Fruit fly (Drosophila melanogaster) whole organism, adult: ENCODE measurements around the gene CAH6.

Source experiments
- CG11617 ChIP-seq: fragments of 200-800 bp; sonication (Bioruptor generic); optimal IDR thresholded peaks from 2 replicates; lab custom pipeline; 2017; ENCODE audit warnings: mild to moderate bottlenecking, missing biosample characterization, missing genetic modification reagents, missing genetic modification characterization
- CG12768 ChIP-seq: fragments of 200-800 bp; sonication (Bioruptor generic); optimal IDR thresholded peaks from 2 replicates; lab custom pipeline; 2017; ENCODE audit warnings: missing biosample characterization, missing genetic modification characterization, mild to moderate bottlenecking, moderate library complexity, missing genetic modification reagents
- CG14711 ChIP-seq: fragments of 200-800 bp; sonication (Bioruptor generic); optimal IDR thresholded peaks from 2 replicates; lab custom pipeline; 2018; ENCODE audit warnings: missing biosample characterization, mild to moderate bottlenecking, missing genetic modification characterization, moderate library complexity
- CG1620 ChIP-seq: fragments of 200-800 bp; sonication (Bioruptor generic); optimal IDR thresholded peaks from 2 replicates; lab custom pipeline; 2016; ENCODE audit warnings: missing biosample characterization, missing genetic modification characterization
- CG33017 ChIP-seq: fragments of 200-800 bp; sonication (Bioruptor generic); optimal IDR thresholded peaks from 2 replicates; lab custom pipeline; 2018; ENCODE audit warnings: missing biosample characterization, mild to moderate bottlenecking, missing genetic modification characterization, moderate library complexity
- CG5204 ChIP-seq: fragments of 200-800 bp; sonication (Bioruptor generic); optimal IDR thresholded peaks from 2 replicates; lab custom pipeline; 2016; ENCODE audit warnings: missing biosample characterization, missing genetic modification characterization
- CG7045 ChIP-seq: fragments of 200-800 bp; sonication (Bioruptor generic); optimal IDR thresholded peaks from 2 replicates; lab custom pipeline; 2017; ENCODE audit warnings: missing biosample characterization, mild to moderate bottlenecking, missing genetic modification characterization
- CG7101 ChIP-seq: fragments of 200-800 bp; sonication (Bioruptor generic); optimal IDR thresholded peaks from 2 replicates; lab custom pipeline; 2018; ENCODE audit warnings: missing biosample characterization, mild to moderate bottlenecking, missing genetic modification characterization, moderate library complexity
- Clk ChIP-seq: fragments of 200-800 bp; sonication (Bioruptor generic); optimal IDR thresholded peaks from 2 replicates; lab custom pipeline; 2017; ENCODE audit warnings: missing biosample characterization, missing genetic modification characterization
- Crg-1 ChIP-seq: fragments of 200-800 bp; sonication (Bioruptor generic); optimal IDR thresholded peaks from 2 replicates; lab custom pipeline; 2016; ENCODE audit warnings: missing biosample characterization, missing genetic modification characterization
- Hr96 ChIP-seq: fragments of 200-800 bp; sonication (Bioruptor generic); optimal IDR thresholded peaks from 2 replicates; lab custom pipeline; 2016; ENCODE audit warnings: missing biosample characterization, missing genetic modification characterization
- bab1 ChIP-seq: fragments of 200-800 bp; sonication (Bioruptor generic); optimal IDR thresholded peaks from 3 replicates; lab custom pipeline; 2019; ENCODE audit warnings: missing biosample characterization, mild to moderate bottlenecking, missing genetic modification characterization, moderate library complexity
- cic ChIP-seq: fragments of 200-800 bp; sonication (Bioruptor generic); optimal IDR thresholded peaks from 2 replicates; lab custom pipeline; 2017; ENCODE audit warnings: missing biosample characterization, mild to moderate bottlenecking, missing genetic modification characterization, moderate library complexity
- cnc ChIP-seq, 2 experiments: fragments of >200 bp; optimal IDR thresholded peaks; 2 replicates each; lab custom pipeline; 2017
- kay ChIP-seq: fragments of 200-800 bp; sonication (Bioruptor generic); peaks from one replicate; lab custom pipeline; 2016; ENCODE audit warnings: missing biosample characterization, missing genetic modification characterization, borderline replicate concordance
- ovo ChIP-seq: fragments of 200-800 bp; sonication (Bioruptor generic); optimal IDR thresholded peaks from 2 replicates; lab custom pipeline; 2016; ENCODE audit warnings: missing biosample characterization, missing genetic modification characterization
- pad ChIP-seq: fragments of 200-800 bp; sonication (Bioruptor generic); optimal IDR thresholded peaks from 3 replicates; lab custom pipeline; 2017; ENCODE audit warnings: missing biosample characterization, missing genetic modification characterization, mild to moderate bottlenecking, moderate library complexity, missing genetic modification reagents
- tj ChIP-seq: fragments of 200-800 bp; sonication (Bioruptor generic); optimal IDR thresholded peaks from 3 replicates; lab custom pipeline; 2017; ENCODE audit warnings: missing biosample characterization, mild to moderate bottlenecking, missing genetic modification characterization, moderate library complexity
- toe ChIP-seq: fragments of 200-800 bp; sonication (Bioruptor generic); optimal IDR thresholded peaks from 2 replicates; lab custom pipeline; 2016; ENCODE audit warnings: missing biosample characterization, missing genetic modification characterization

CAH6 gene

DNA sequence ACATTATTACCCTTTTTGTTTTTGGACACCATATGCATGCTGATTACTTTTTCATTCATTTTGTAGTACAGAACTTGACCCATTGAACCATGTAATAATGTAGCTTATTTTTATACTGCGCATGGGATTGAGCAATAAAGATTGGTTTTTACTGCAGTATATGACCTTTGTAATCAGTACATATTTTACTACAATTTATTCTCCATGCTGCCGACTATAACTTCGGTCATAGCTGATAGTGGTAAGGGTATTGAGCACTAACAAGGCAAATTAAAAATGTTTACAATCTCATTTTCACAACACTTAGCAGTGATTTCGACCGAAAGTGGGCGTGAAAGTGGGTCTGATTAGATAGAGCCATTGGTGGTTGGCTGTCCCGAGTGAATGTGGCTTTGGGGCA lies 49.1 kb downstream of the CAH6 start:
- TF ChIP-seq CG11617 (GFP tag; lab: Kevin White, UChicago) (peak; percentile 44), CG7101 (tag; lab: Kevin White, UChicago) (peak; percentile 25), CG14711 (peak; percentile 8), Crg-1 (no peak), CG12768 (GFP tag; lab: Kevin White, UChicago) (no peak), cic (GFP tag; lab: Kevin White, UChicago) (no peak), cnc (optimal IDR thresholded peaks at IDR 0.05; lab: Kevin White, UChicago) (no peak), Hr96 (GFP tag; lab: Kevin White, UChicago) (no peak), kay (peak; percentile 68), CG5204 (GFP tag; lab: Kevin White, UChicago) (peak; percentile 17), ovo (no peak), CG33017 (tag; lab: Kevin White, UChicago) (peak; percentile 69), toe (GFP tag; lab: Kevin White, UChicago) (no peak), CG1620 (GFP tag; lab: Kevin White, UChicago) (no peak), CG7045 (GFP tag; lab: Kevin White, UChicago) (peak; percentile 64), pad (GFP tag; lab: Kevin White, UChicago) (no peak), bab1 (GFP tag; lab: Kevin White, UChicago) (no peak), Clk (GFP tag; lab: Kevin White, UChicago) (no peak), tj (GFP tag; lab: Kevin White, UChicago) (no peak)

DNA sequence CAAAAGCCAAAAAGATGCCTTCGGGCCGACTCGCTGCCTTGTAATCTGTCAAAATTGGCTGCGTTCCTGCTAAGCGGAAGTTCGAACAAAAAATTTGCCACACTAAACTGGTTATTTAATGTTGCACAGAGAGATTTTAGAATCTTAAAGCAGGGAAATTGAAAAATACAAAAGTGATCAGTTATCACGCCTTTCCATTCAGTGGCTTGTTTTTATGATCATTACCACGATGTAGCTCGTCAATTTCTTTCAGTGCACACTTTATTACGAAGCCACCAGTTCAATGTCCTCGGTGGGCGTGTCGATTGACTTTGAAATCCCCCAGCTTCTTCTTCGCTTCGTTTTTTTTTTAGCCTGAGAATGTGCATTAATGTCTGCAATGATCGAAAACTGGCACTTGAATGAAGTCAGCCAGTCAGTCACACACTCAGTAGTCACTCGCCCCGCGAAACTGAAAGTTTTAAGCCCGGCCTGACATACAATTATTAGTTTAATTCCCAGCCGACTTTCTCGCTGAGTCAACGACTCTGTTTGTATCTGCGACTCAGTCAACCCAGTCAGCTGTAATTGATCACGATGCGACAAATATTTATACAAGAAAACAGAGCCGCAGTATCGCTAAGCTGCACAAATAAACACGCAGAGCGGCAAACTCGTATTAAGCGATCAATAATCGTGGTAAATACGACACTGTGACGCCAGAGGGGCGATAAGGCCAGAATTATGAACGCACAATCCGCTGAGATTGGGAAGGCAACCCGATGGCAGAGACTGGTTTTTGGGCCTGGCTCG lies 51.7 kb downstream of the CAH6 start:
- TF ChIP-seq Crg-1: no peak
- TF ChIP-seq tj (GFP tag; lab: Kevin White, UChicago): peak; percentile 31
- no peak for TF ChIP-seq toe (GFP tag; lab: Kevin White, UChicago)
